Fruit fly (Drosophila melanogaster): ENCODE data around the gene OXA1L.

Gene OXA1L

dm6 chr3L:10870087-10870486, 16.2 kb downstream of the OXA1L start:
- TF ChIP-seq Med (GFP tag) = peak; percentile 38
- TF ChIP-seq Stat92E (GFP tag; optimal IDR thresholded peaks at IDR 0.05) = no peak
- peak; percentile 70 for TF ChIP-seq CG8478 (optimal IDR thresholded peaks at IDR 0.05)
- TF ChIP-seq Ada2b (GFP tag; IDR thresholded peaks at IDR 0.05) = no peak
- TF ChIP-seq Ets65A (GFP tag) = peak; percentile 11
- 0 out of 3 replicates have a peak, but pooled peaks have one; percentile 9 for TF ChIP-seq zfh1 (GFP tag; IDR thresholded peaks at IDR 0.05)

DNA sequence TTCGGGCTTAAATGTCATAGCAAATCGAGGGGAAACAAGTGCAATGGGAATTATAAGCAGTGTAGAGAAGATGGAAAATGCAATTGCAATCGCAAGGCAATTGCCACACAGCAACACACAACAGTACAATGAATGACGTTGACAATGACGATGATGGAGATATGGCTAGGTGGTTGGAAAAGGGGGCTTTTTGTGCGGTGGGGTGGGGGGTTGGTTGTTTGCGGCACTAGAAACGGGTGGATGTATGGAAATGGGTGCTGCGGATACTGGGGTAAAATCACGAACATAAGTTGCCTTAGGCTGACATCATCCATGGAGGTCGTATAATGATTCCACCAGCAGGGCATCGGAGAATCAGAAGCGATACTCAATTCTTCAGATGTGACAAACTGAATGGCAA, 17.1 kb downstream of the OXA1L start:
- TF ChIP-seq CG8089 (GFP tag; optimal IDR thresholded peaks at IDR 0.05) (no peak), tll (GFP tag; optimal IDR thresholded peaks at IDR 0.05) (no peak), chif (GFP tag; optimal IDR thresholded peaks at IDR 0.05) (no peak), bbx (GFP tag; IDR thresholded peaks at IDR 0.05; ENCODE audit: partially characterized antibody) (no peak), tna (GFP tag; IDR thresholded peaks at IDR 0.05; ENCODE audit: partially characterized antibody) (peak; percentile 65), crol (GFP tag; IDR thresholded peaks at IDR 0.05) (peak; percentile 65)

DNA sequence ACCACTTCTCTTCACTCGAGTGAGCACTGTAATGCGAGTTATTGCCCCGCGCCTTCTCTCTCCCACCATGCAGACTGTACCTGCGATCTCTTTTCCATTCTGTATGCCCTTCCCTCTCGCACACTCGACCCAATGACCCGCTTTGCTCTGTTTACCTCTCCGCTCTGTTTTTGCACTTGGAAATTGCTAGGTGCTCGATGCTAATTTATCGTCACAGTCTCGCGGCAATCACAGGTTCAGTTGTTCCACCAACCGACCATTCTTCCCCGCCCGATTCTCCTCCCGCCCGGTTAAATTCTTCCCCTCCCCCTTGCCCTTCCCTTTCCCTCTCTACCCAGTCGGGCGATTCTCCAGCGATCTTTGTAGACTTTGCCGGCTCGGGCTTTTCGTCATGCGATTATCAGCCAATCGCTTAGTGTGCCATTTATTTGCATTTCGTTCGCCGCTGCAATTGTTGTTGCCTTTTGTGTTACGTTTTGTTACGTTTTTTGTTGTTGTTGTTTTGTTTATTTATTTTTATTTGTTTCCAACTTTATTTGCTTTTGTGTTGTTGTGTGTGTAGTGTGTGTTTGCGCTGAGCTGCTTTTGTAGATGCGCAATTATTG, 18.4 kb downstream of the OXA1L start:
- peak; percentile 13 for TF ChIP-seq Ssrp (tag; optimal IDR thresholded peaks at IDR 0.05)
- no peak for TF ChIP-seq D19A (tag; optimal IDR thresholded peaks at IDR 0.05)
- TF ChIP-seq CG15479 (GFP tag; optimal IDR thresholded peaks at IDR 0.05) = no peak
- TF ChIP-seq caup (GFP tag; optimal IDR thresholded peaks at IDR 0.05; ENCODE audit: severe bottlenecking) = peak; percentile 3
- TF ChIP-seq CG33213 (GFP tag; optimal IDR thresholded peaks at IDR 0.05) = no peak
- peak; percentile 32 for TF ChIP-seq CG12104 (GFP tag; optimal IDR thresholded peaks at IDR 0.05)
- TF ChIP-seq CG15514 (GFP tag; optimal IDR thresholded peaks at IDR 0.05) = peak; percentile 30
- peak; percentile 7; the same call in 1 of the 3 replicates for TF ChIP-seq dysf (GFP tag; IDR thresholded peaks at IDR 0.05)
- peak; percentile 77 for TF ChIP-seq Drgx (GFP tag; IDR thresholded peaks at IDR 0.05)
- TF ChIP-seq ara (GFP tag; IDR thresholded peaks at IDR 0.05) = peak; percentile 29; the same call in 1 of the 2 replicates
- TF ChIP-seq CG6689 (GFP tag; IDR thresholded peaks at IDR 0.05) = no peak
- TF ChIP-seq CG3407 (GFP tag; optimal IDR thresholded peaks at IDR 0.05) = no peak
- 0 out of 2 replicates have a peak, but pooled peaks have one; percentile 32 for TF ChIP-seq seq (GFP tag; IDR thresholded peaks at IDR 0.05)
- peak; percentile 8 for TF ChIP-seq CG18599 (GFP tag; optimal IDR thresholded peaks at IDR 0.05)
- TF ChIP-seq CG6683 (GFP tag; optimal IDR thresholded peaks at IDR 0.05) = no peak
- TF ChIP-seq CG13624 (GFP tag; optimal IDR thresholded peaks at IDR 0.05) = peak; percentile 15
- TF ChIP-seq nerfin-2 (GFP tag; IDR thresholded peaks at IDR 0.05; ENCODE audit: partially characterized antibody) = no peak
- peak; percentile 32; the same call in 1 of the 2 replicates for TF ChIP-seq NFAT (GFP tag; IDR thresholded peaks at IDR 0.05)
- TF ChIP-seq cwo (GFP tag; optimal IDR thresholded peaks at IDR 0.05) = peak; percentile 41
- 0 out of 2 replicates have a peak, but pooled peaks have one; percentile 16 for TF ChIP-seq CkIIα-i1 (GFP tag; IDR thresholded peaks at IDR 0.05)
- TF ChIP-seq bsh (GFP tag; optimal IDR thresholded peaks at IDR 0.05) = peak in 1 of 2 experiments; percentile 69
- no peak for TF ChIP-seq Spps (tag; optimal IDR thresholded peaks at IDR 0.05)
- no peak for TF ChIP-seq Lhr (GFP tag; optimal IDR thresholded peaks at IDR 0.05)
- peak; percentile 33; the same call in 1 of the 2 replicates for TF ChIP-seq CG9932 (GFP tag; IDR thresholded peaks at IDR 0.05)
- TF ChIP-seq Hr78 (GFP tag; optimal IDR thresholded peaks at IDR 0.05) = peak in 1 of 2 experiments; percentile 32
- TF ChIP-seq CG11695 (GFP tag; IDR thresholded peaks at IDR 0.05) = 0 out of 3 replicates have a peak, but pooled peaks have one; percentile 17
- peak; percentile 70; the same call in 1 of the 4 replicates for TF ChIP-seq chinmo (GFP tag; IDR thresholded peaks at IDR 0.05; ENCODE audit: partially characterized antibody)
- peak; percentile 18 for TF ChIP-seq Med (GFP tag)
- TF ChIP-seq nom (GFP tag; optimal IDR thresholded peaks at IDR 0.05) = peak; percentile 65
- peak; percentile 88 for TF ChIP-seq crol (GFP tag; IDR thresholded peaks at IDR 0.05)
- TF ChIP-seq CG13296 (GFP tag; optimal IDR thresholded peaks at IDR 0.05) = peak; percentile 28
- TF ChIP-seq lbe (GFP tag; optimal IDR thresholded peaks at IDR 0.05) = peak; percentile 36
- TF ChIP-seq CG1832 (GFP tag; optimal IDR thresholded peaks at IDR 0.05) = peak; percentile 34
- TF ChIP-seq lab (GFP tag; optimal IDR thresholded peaks at IDR 0.05) = peak; percentile 11
